Worm (Caenorhabditis elegans) whole organism, L1 larva: ENCODE results near the gene mac-1.

Experiments used
- C34B4.2 ChIP-seq: sonication (generic microtip); optimal IDR thresholded peaks from 2 replicates; lab custom pipeline; 2017; ENCODE audit warnings: mild to moderate bottlenecking, missing genetic modification characterization, missing compliant biosample characterization
- F16B12.6 ChIP-seq: fragments of 150-350 bp; optimal IDR thresholded peaks from 2 replicates; lab custom pipeline; 2014; ENCODE audit warnings: missing biosample characterization, missing genetic modification characterization
- alr-1 ChIP-seq: fragments of 200-800 bp; sonication (Bioruptor generic); optimal IDR thresholded peaks from 2 replicates; lab custom pipeline; 2018; ENCODE audit warnings: borderline replicate concordance, mild to moderate bottlenecking, missing genetic modification characterization, missing compliant biosample characterization
- aly-2 ChIP-seq: fragments of 150-350 bp; optimal IDR thresholded peaks from 2 replicates; lab custom pipeline; 2014; ENCODE audit warnings: missing biosample characterization, missing genetic modification characterization
- ama-1 ChIP-seq: fragments of 150-350 bp; optimal IDR thresholded peaks from 2 replicates; lab custom pipeline; 2014
- ceh-63 ChIP-seq: fragments of 200-800 bp; sonication (Bioruptor generic); optimal IDR thresholded peaks from 2 replicates; lab custom pipeline; 2018; ENCODE audit warnings: mild to moderate bottlenecking, missing genetic modification characterization, missing compliant biosample characterization
- ceh-8 ChIP-seq: fragments of 200-800 bp; sonication (Bioruptor generic); optimal IDR thresholded peaks from 2 replicates; lab custom pipeline; 2018; ENCODE audit warnings: mild to moderate bottlenecking, missing genetic modification characterization, moderate library complexity, missing compliant biosample characterization
- ceh-88 ChIP-seq: fragments of 200-800 bp; sonication (Bioruptor generic); IDR thresholded peaks from 2 replicates; pipeline ENCODE4 v1.3.6; 2022; ENCODE audit warnings: missing genetic modification characterization, missing compliant biosample characterization
- dpl-1 ChIP-seq, 3 experiments: fragments of 150-350 bp in 2 of 3; sonication (generic microtip) in 1 of 3; optimal IDR thresholded peaks; 2 replicates each; lab custom pipeline; 2014 to 2017; ENCODE audit warnings: missing biosample characterization in 3 of 3, missing genetic modification characterization in 3 of 3, missing genetic modification reagents in 3 of 3
- dsc-1 ChIP-seq: sonication (generic microtip); optimal IDR thresholded peaks from 2 replicates; lab custom pipeline; 2016; ENCODE audit warnings: mild to moderate bottlenecking, missing genetic modification characterization, missing compliant biosample characterization
- efl-1 ChIP-seq, 4 experiments: fragments of 150-350 bp; optimal IDR thresholded peaks in 3 of 4; peaks in 1 of 4; 1 replicate in 1 of 4; 2 replicates in 3 of 4; lab custom pipeline; 2014; ENCODE audit warnings: missing biosample characterization in 2 of 4, missing genetic modification characterization in 2 of 4, missing genetic modification reagents in 2 of 4
- efl-3 ChIP-seq: fragments of 200-800 bp; sonication (Bioruptor generic); optimal IDR thresholded peaks from 2 replicates; lab custom pipeline; 2018; ENCODE audit warnings: mild to moderate bottlenecking, missing genetic modification characterization, missing compliant biosample characterization
- egl-13 ChIP-seq: sonication (generic microtip); optimal IDR thresholded peaks from 2 replicates; lab custom pipeline; 2016; ENCODE audit warnings: missing genotype, missing genetic modification reagents, missing genetic modification characterization, missing compliant biosample characterization
- elt-2 ChIP-seq: sonication (generic microtip); optimal IDR thresholded peaks from 2 replicates; lab custom pipeline; 2016; ENCODE audit warnings: missing genetic modification characterization, mild to moderate bottlenecking, inconsistent platforms, missing compliant biosample characterization, missing genetic modification reagents
- fkh-10 ChIP-seq: sonication (generic microtip); optimal IDR thresholded peaks from 2 replicates; lab custom pipeline; 2017; ENCODE audit warnings: missing biosample characterization, missing genetic modification reagents, missing genetic modification characterization
- fos-1 ChIP-seq: fragments of 150-350 bp; optimal IDR thresholded peaks from 2 replicates; lab custom pipeline; 2014; ENCODE audit warnings: missing biosample characterization, missing genetic modification characterization
- hpl-2 ChIP-seq: fragments of 150-350 bp; optimal IDR thresholded peaks from 2 replicates; lab custom pipeline; 2014; ENCODE audit warnings: missing biosample characterization, missing genetic modification reagents, missing genetic modification characterization
- isw-1 ChIP-seq: fragments of 200-800 bp; sonication (Bioruptor generic); IDR thresholded peaks from 2 replicates; pipeline ENCODE4 v1.3.6; 2022; ENCODE audit warnings: missing genetic modification characterization, missing compliant biosample characterization
- jun-1 ChIP-seq: fragments of 150-350 bp; optimal IDR thresholded peaks from 2 replicates; lab custom pipeline; 2014; ENCODE audit warnings: missing biosample characterization, missing genetic modification reagents, missing genetic modification characterization
- lin-13 ChIP-seq: fragments of 150-350 bp; optimal IDR thresholded peaks from 2 replicates; lab custom pipeline; 2014; ENCODE audit warnings: missing biosample characterization, missing genetic modification reagents, missing genetic modification characterization
- lin-14 ChIP-seq: fragments of 200-800 bp; sonication (Bioruptor generic); optimal IDR thresholded peaks from 2 replicates; lab custom pipeline; 2018; ENCODE audit warnings: mild to moderate bottlenecking, missing genetic modification characterization, moderate library complexity, missing compliant biosample characterization
- lin-39 ChIP-seq: fragments of 150-350 bp; optimal IDR thresholded peaks from 2 replicates; lab custom pipeline; 2014; ENCODE audit warnings: missing biosample characterization, missing genetic modification reagents, missing genetic modification characterization
- lir-3 ChIP-seq: sonication (generic microtip); optimal IDR thresholded peaks from 2 replicates; lab custom pipeline; 2016; ENCODE audit warnings: mild to moderate bottlenecking, missing genetic modification characterization, moderate library complexity, missing compliant biosample characterization; ENCODE audit not compliant: poor library complexity
- lsy-2 ChIP-seq, 2 experiments: fragments of 150-350 bp; optimal IDR thresholded peaks; 2 replicates each; lab custom pipeline; 2014; ENCODE audit warnings: missing biosample characterization in 2 of 2, missing genetic modification characterization in 2 of 2
- mab-9 ChIP-seq: fragments of 200-800 bp; sonication (Bioruptor generic); IDR thresholded peaks from 2 replicates; pipeline ENCODE4 v1.3.6; 2022; ENCODE audit warnings: missing genetic modification reagents, missing genetic modification characterization, missing compliant biosample characterization
- mef-2 ChIP-seq: fragments of 150-350 bp; optimal IDR thresholded peaks from 2 replicates; lab custom pipeline; 2014; ENCODE audit warnings: missing biosample characterization, missing genetic modification characterization
- nhr-11 ChIP-seq: fragments of 150-350 bp; optimal IDR thresholded peaks from 2 replicates; lab custom pipeline; 2014; ENCODE audit warnings: missing biosample characterization, missing genetic modification characterization
- nhr-12 ChIP-seq: sonication (generic microtip); optimal IDR thresholded peaks from 2 replicates; lab custom pipeline; 2017; ENCODE audit warnings: missing biosample characterization, missing genetic modification characterization
- nhr-19 ChIP-seq: fragments of 200-800 bp; sonication (Bioruptor generic); conservative IDR thresholded peaks from 2 replicates; pipeline ENCODE4 v1.3.6; 2022; ENCODE audit warnings: missing genetic modification characterization, missing compliant biosample characterization
- nhr-20 ChIP-seq: sonication (generic microtip); optimal IDR thresholded peaks from 2 replicates; lab custom pipeline; 2016; ENCODE audit warnings: mild to moderate bottlenecking, missing genetic modification characterization, missing compliant biosample characterization
- nhr-28 ChIP-seq: fragments of 150-350 bp; optimal IDR thresholded peaks from 2 replicates; lab custom pipeline; 2014; ENCODE audit warnings: missing biosample characterization, missing genetic modification characterization
- nhr-47 ChIP-seq: sonication (generic microtip); optimal IDR thresholded peaks from 2 replicates; lab custom pipeline; 2016; ENCODE audit warnings: mild to moderate bottlenecking, missing genetic modification characterization, moderate library complexity, missing compliant biosample characterization
- nhr-71 ChIP-seq: sonication (generic microtip); optimal IDR thresholded peaks from 2 replicates; lab custom pipeline; 2016; ENCODE audit warnings: mild to moderate bottlenecking, missing genetic modification characterization, moderate library complexity, missing compliant biosample characterization
- nhr-76 ChIP-seq: sonication (generic microtip); optimal IDR thresholded peaks from 2 replicates; lab custom pipeline; 2017; ENCODE audit warnings: missing biosample characterization, missing genetic modification characterization
- nhr-77 ChIP-seq: fragments of 150-350 bp; optimal IDR thresholded peaks from 2 replicates; lab custom pipeline; 2014; ENCODE audit warnings: missing biosample characterization, missing genetic modification characterization
- nhr-84 ChIP-seq: sonication (generic microtip); optimal IDR thresholded peaks from 2 replicates; lab custom pipeline; 2017; ENCODE audit warnings: missing biosample characterization, missing genetic modification characterization
- nhr-85 ChIP-seq: sonication (generic microtip); peaks from one replicate; lab custom pipeline; 2016; ENCODE audit warnings: missing genetic modification characterization, inconsistent platforms, missing compliant biosample characterization
- pag-3 ChIP-seq: sonication (generic microtip); optimal IDR thresholded peaks from 2 replicates; lab custom pipeline; 2017; ENCODE audit warnings: missing genetic modification characterization, mild to moderate bottlenecking, missing compliant biosample characterization, antibody characterized with exemption, borderline replicate concordance; ENCODE audit not compliant: insufficient read depth
- pqm-1 ChIP-seq: sonication (generic microtip); optimal IDR thresholded peaks from 3 replicates; lab custom pipeline; 2017; ENCODE audit warnings: missing biosample characterization, missing genetic modification characterization
- rnt-1 ChIP-seq: sonication (generic microtip); optimal IDR thresholded peaks from 2 replicates; lab custom pipeline; 2016; ENCODE audit warnings: mild to moderate bottlenecking, missing genetic modification characterization, moderate library complexity, missing compliant biosample characterization
- sox-4 ChIP-seq: sonication (generic microtip); optimal IDR thresholded peaks from 2 replicates; lab custom pipeline; 2016; ENCODE audit warnings: missing genetic modification characterization, missing compliant biosample characterization
- swsn-7 ChIP-seq: sonication (generic microtip); optimal IDR thresholded peaks from 2 replicates; lab custom pipeline; 2016; ENCODE audit warnings: missing genetic modification characterization, missing compliant biosample characterization
- tbx-2 ChIP-seq: sonication (generic microtip); optimal IDR thresholded peaks from 2 replicates; lab custom pipeline; 2016; ENCODE audit warnings: missing genetic modification characterization, missing compliant biosample characterization
- unc-130 ChIP-seq: fragments of 150-350 bp; optimal IDR thresholded peaks from 2 replicates; lab custom pipeline; 2017; ENCODE audit warnings: missing biosample characterization, missing genetic modification characterization, inconsistent platforms
- unc-62 ChIP-seq: fragments of 150-350 bp; optimal IDR thresholded peaks from 2 replicates; lab custom pipeline; 2014; ENCODE audit warnings: missing biosample characterization, missing genetic modification reagents, missing genetic modification characterization
- unc-86 ChIP-seq: sonication (generic microtip); optimal IDR thresholded peaks from 2 replicates; lab custom pipeline; 2016; ENCODE audit warnings: missing genetic modification characterization, missing compliant biosample characterization
- unc-98 ChIP-seq: fragments of 200-800 bp; sonication (Bioruptor generic); IDR thresholded peaks from 2 replicates; pipeline ENCODE4 v1.3.6; 2022; ENCODE audit warnings: missing genetic modification characterization, missing compliant biosample characterization
- xbp-1 ChIP-seq: sonication (generic microtip); optimal IDR thresholded peaks from 2 replicates; lab custom pipeline; 2016; ENCODE audit warnings: missing genetic modification characterization, missing compliant biosample characterization
- zag-1 ChIP-seq: fragments of 150-350 bp; optimal IDR thresholded peaks from 2 replicates; lab custom pipeline; 2014; ENCODE audit warnings: missing biosample characterization, missing genetic modification characterization
- zip-4 ChIP-seq: fragments of 200-800 bp; sonication (Bioruptor generic); optimal IDR thresholded peaks from 2 replicates; lab custom pipeline; 2018; ENCODE audit warnings: mild to moderate bottlenecking, missing genetic modification characterization, moderate library complexity, missing compliant biosample characterization
- ztf-11 ChIP-seq, 2 experiments: sonication (generic microtip); optimal IDR thresholded peaks; 2 replicates each; lab custom pipeline; 2016 to 2017; ENCODE audit warnings: missing genetic modification characterization in 2 of 2, missing biosample characterization in 1 of 2, missing compliant biosample characterization in 1 of 2

mac-1 gene

DNA sequence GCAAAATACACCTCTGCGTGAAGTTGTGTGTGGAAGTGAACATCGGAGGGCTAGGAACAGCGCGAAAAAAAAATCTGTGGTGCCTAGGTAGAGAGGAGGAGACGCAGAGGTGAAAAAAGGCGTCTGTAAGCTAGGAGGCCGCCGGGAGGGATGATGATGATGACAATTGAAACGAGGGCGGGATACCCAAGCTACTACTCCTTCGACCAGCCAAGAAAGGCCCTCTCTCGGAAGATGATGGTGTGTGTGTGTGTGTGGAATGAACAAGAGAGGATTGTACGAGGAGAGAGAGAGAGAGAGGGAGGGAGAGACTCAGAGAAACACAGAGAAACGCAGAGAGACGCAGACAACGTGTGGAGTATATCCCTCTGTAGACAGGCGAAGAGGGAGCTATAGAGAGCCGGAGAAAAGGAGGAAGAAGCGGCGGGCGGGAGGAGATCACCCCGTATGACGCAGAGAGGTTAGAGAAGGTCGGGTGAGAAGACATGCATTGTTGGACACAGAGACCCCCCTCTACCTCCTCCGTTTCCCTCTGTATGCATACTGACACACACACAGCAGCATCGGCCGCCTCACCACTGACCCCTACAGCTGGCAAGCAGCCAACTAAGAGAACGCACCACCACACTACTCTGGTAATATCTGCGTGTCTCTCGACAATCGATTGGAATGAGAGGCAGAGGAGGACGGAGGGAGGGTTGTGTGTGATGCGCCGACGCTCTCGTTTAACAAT, 14.4 kb upstream of the mac-1 start (continued):
- peak; percentile 80 for TF ChIP-seq nhr-85 (tag; lab: Kevin White, UChicago)
- peak; percentile 68 for TF ChIP-seq xbp-1
- TF ChIP-seq lir-3 (tag; lab: Kevin White, UChicago) = no peak
- peak; percentile 73 for TF ChIP-seq jun-1 (tag; lab: Kevin White, UChicago)
- no peak for TF ChIP-seq nhr-12 (tag; lab: Kevin White, UChicago)
- no peak for TF ChIP-seq pqm-1 (tag; lab: Kevin White, UChicago)
- TF ChIP-seq nhr-28 (tag; lab: Kevin White, UChicago) = no peak
- TF ChIP-seq lin-39 = peak; percentile 3
- TF ChIP-seq ceh-88 (GFP tag; lab: Robert Waterston, UW) = peak; percentile 58; the same call in 1 of the 2 replicates
- TF ChIP-seq F16B12.6 (tag; lab: Kevin White, UChicago) = no peak
- peak; percentile 81 for TF ChIP-seq nhr-19 (GFP tag; lab: Robert Waterston, UW)
- TF ChIP-seq efl-3 (GFP tag; lab: Kevin White, UChicago) = no peak
- TF ChIP-seq lsy-2 (tag; optimal IDR thresholded peaks at IDR 0.05; lab: Kevin White, UChicago) = peak; percentile 65 to 80
- TF ChIP-seq aly-2 (tag; lab: Kevin White, UChicago) = no peak
- no peak for TF ChIP-seq alr-1 (tag; lab: Kevin White, UChicago)
- TF ChIP-seq elt-2 (tag; lab: Kevin White, UChicago) = no peak
- peak; percentile 95 for TF ChIP-seq unc-86 (tag; lab: Kevin White, UChicago)
- peak in 1 of 2 experiments; percentile 74 for TF ChIP-seq ztf-11 (tag; optimal IDR thresholded peaks at IDR 0.05; lab: Kevin White, UChicago)
- peak; percentile 90 for TF ChIP-seq egl-13
- TF ChIP-seq ceh-8 (GFP tag; lab: Kevin White, UChicago) = peak; percentile 70
- TF ChIP-seq swsn-7 (tag; lab: Kevin White, UChicago) = peak; percentile 91
- TF ChIP-seq fkh-10 (GFP tag; lab: Kevin White, UChicago) = peak; percentile 84
- no peak for TF ChIP-seq ama-1 (lab: Kevin White, UChicago)
- peak; percentile 94 for TF ChIP-seq nhr-71
- TF ChIP-seq zip-4 (GFP tag; lab: Kevin White, UChicago) = no peak
- no peak for TF ChIP-seq unc-62 (GFP tag; lab: Kevin White, UChicago)
- peak; percentile 40 for TF ChIP-seq sox-4 (tag; lab: Kevin White, UChicago)
- TF ChIP-seq nhr-84 = no peak
- TF ChIP-seq unc-98 (GFP tag; lab: Robert Waterston, UW) = no peak
- TF ChIP-seq hpl-2 (GFP tag; lab: Kevin White, UChicago) = no peak
- TF ChIP-seq C34B4.2 = no peak
- TF ChIP-seq unc-130 (tag; lab: Kevin White, UChicago) = peak; percentile 59
- TF ChIP-seq mef-2 (tag; lab: Kevin White, UChicago) = no peak
- no peak for TF ChIP-seq pag-3
- TF ChIP-seq nhr-77 = peak; percentile 77
- peak; percentile 22; the same call in 1 of the 2 replicates for TF ChIP-seq mab-9 (GFP tag; lab: Robert Waterston, UW)
- peak; percentile 78 for TF ChIP-seq dsc-1 (tag; lab: Kevin White, UChicago)
- TF ChIP-seq ceh-63 = peak; percentile 40
- peak; percentile 67 for TF ChIP-seq lin-13 (GFP tag; lab: Kevin White, UChicago)
- no peak for TF ChIP-seq nhr-76 (tag; lab: Kevin White, UChicago)
- peak; percentile 85 for TF ChIP-seq nhr-20 (tag; lab: Kevin White, UChicago)
- peak; percentile 71 for TF ChIP-seq isw-1
- peak; percentile 91 for TF ChIP-seq nhr-47 (tag; lab: Kevin White, UChicago)
- peak; percentile 10 for TF ChIP-seq zag-1 (tag; lab: Kevin White, UChicago)
- peak; percentile 14 to 42 (median 40) for TF ChIP-seq dpl-1 (GFP tag; optimal IDR thresholded peaks at IDR 0.05; lab: Kevin White, UChicago)
- peak; percentile 90 for TF ChIP-seq tbx-2 (tag; lab: Kevin White, UChicago)
- TF ChIP-seq efl-1 (optimal IDR thresholded peaks at IDR 0.05; lab: Kevin White, UChicago) = peak; percentile 74 to 86
- peak; percentile 33 to 92 for TF ChIP-seq efl-1 (GFP tag; optimal IDR thresholded peaks at IDR 0.05 in 1 of 2; lab: Kevin White, UChicago)
- TF ChIP-seq fos-1 = peak; percentile 45
- TF ChIP-seq rnt-1 = peak; percentile 61
- TF ChIP-seq lin-14 (GFP tag; lab: Kevin White, UChicago) = peak; percentile 99
- TF ChIP-seq nhr-11 (tag; lab: Kevin White, UChicago) = peak; percentile 64
